Worm (Caenorhabditis elegans): ENCODE data around the gene gnrr-4.

gnrr-4 gene

DNA sequence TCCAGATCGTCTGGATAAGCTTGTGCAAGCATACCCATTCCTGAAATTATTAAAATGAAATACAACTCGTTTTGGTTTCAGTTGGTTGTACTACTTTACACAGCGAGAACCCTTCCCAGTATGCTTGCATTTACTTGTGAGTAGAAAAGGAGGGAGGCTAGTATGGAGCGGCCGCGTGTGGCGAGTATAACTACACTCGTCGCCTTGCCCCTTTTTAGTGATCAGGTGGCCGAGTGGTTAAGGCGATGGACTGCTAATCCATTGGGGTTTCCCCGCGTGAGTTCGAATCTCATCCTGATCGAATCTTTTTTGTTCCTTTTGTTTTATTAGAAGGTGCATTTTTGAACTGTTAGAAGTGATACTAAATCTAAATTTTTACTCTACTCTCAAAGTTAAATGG is 35.3 kb downstream of the gnrr-4 start (continued):
- peak; percentile 69 for TF ChIP-seq mcd-1 (GFP tag; IDR thresholded peaks at IDR 0.05)
- TF ChIP-seq madf-3 (GFP tag; IDR thresholded peaks at IDR 0.05), result no peak

DNA sequence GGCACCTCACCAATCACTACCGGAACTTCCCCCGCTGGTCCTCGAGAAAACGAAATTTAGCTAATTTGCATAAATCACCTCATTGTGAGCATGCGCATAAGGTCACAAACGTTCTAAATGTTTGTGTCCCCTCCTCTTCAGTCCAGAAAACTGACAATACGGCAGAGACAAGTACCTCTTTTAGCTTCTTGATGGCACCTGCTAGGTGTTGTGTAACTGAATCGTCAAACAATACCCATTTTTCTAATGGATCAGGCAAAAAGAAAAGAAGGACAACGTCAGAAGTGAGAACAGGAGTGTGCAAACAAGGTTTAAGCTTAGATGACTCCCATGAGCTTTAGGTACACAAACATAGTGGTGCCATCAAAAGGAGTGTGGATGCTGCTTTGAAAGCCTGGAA is 43.6 kb downstream of the gnrr-4 start:
- TF ChIP-seq him-1 (tag; optimal IDR thresholded peaks at IDR 0.05), result no peak
- no peak for TF ChIP-seq nhr-27 (tag; optimal IDR thresholded peaks at IDR 0.05)
- TF ChIP-seq tbx-9 (tag; optimal IDR thresholded peaks at IDR 0.05; ENCODE audit: borderline replicate concordance), result no peak
- TF ChIP-seq F33H1.4 (GFP tag; IDR thresholded peaks at IDR 0.05), result no peak
- no peak for TF ChIP-seq K11D2.4 (GFP tag; IDR thresholded peaks at IDR 0.05)
- no peak for TF ChIP-seq lin-35 (GFP tag; optimal IDR thresholded peaks at IDR 0.05)
- no peak for TF ChIP-seq ceh-58 (GFP tag; IDR thresholded peaks at IDR 0.05)
- TF ChIP-seq hlh-26 (GFP tag; conservative IDR thresholded peaks at IDR 0.05), result no peak
- no peak for TF ChIP-seq somi-1 (GFP tag; optimal IDR thresholded peaks at IDR 0.05)
- TF ChIP-seq mcd-1 (GFP tag; IDR thresholded peaks at IDR 0.05), result no peak
- TF ChIP-seq C17E4.6 (GFP tag; IDR thresholded peaks at IDR 0.05), result no peak
- TF ChIP-seq Y53F4B.3 (GFP tag; IDR thresholded peaks at IDR 0.05), result no peak
- TF ChIP-seq unc-62 (GFP tag; optimal IDR thresholded peaks at IDR 0.05), result no peak
- TF ChIP-seq ztf-18 (tag; optimal IDR thresholded peaks at IDR 0.05), result no peak
- no peak for TF ChIP-seq let-526 (GFP tag; IDR thresholded peaks at IDR 0.05)
- TF ChIP-seq madf-10 (tag; optimal IDR thresholded peaks at IDR 0.05), result no peak

DNA sequence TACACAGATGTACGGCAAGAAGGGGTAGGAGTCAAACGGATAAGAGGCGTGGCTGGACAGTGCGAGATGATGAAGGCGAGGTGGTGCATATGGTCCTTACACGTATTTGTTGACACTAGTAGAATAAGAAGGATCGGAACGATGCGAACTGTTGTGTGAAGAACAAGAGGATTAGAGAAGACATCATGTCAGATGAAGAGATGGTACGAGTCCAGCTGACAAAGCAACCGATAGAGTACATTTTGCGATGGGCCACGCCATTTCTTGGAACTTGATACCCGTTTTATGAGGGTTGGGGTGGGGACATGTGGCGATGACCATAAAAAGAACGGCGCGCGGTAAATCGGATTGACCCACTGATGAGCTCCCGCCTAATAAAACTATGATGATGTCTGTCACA is 44.7 kb downstream of the gnrr-4 start:
- TF ChIP-seq attf-5 (GFP tag; optimal IDR thresholded peaks at IDR 0.05) (no peak), F39B2.1 (GFP tag; IDR thresholded peaks at IDR 0.05) (no peak), tlf-1 (GFP tag; optimal IDR thresholded peaks at IDR 0.05) (no peak), cebp-1 (GFP tag; IDR thresholded peaks at IDR 0.05) (no peak), cebp-1 (tag; optimal IDR thresholded peaks at IDR 0.05) (no peak), nhr-120 (GFP tag; IDR thresholded peaks at IDR 0.05) (no peak), lin-26 (GFP tag; IDR thresholded peaks at IDR 0.05) (no peak), Y95B8A.8 (GFP tag; IDR thresholded peaks at IDR 0.05) (no peak), rpc-1 (optimal IDR thresholded peaks at IDR 0.05) (no peak), rpc-1 (tag; optimal IDR thresholded peaks at IDR 0.05) (no peak), him-1 (tag; optimal IDR thresholded peaks at IDR 0.05) (no peak), let-526 (GFP tag; IDR thresholded peaks at IDR 0.05) (no peak), lag-1 (GFP tag; IDR thresholded peaks at IDR 0.05) (no peak), fkh-3 (tag; optimal IDR thresholded peaks at IDR 0.05) (no peak), ceh-40 (GFP tag; IDR thresholded peaks at IDR 0.05) (no peak), akir-1 (GFP tag; optimal IDR thresholded peaks at IDR 0.05) (no peak), somi-1 (GFP tag; optimal IDR thresholded peaks at IDR 0.05) (no peak)

DNA sequence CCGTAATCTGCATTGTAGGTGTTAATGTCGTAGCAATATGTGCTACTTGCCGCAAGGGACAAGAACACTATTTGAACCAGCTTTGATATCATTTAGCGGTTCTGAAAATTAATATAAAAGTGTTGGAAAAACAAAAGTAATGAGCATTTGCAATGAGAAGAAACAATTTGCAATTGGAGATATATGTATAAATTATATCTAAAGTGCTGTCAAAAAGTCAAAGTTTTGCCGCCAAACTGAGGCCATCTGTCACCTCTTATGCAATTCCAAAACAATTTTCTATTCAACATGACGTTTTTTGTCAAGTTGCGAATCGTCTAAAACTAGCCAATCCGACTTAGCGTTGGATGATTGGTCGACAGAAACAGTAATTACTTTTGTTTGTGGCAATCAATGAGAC is 45.9 kb downstream of the gnrr-4 start, which contains the start of gene W01C8.5:
W01C8.5 (minus strand) TSS at position 101 of the 400 bp plus-strand sequence.
- TF ChIP-seq mes-4 (tag; optimal IDR thresholded peaks at IDR 0.05), result no peak
- TF ChIP-seq nhr-80 (tag; optimal IDR thresholded peaks at IDR 0.05), result no peak
- no peak for TF ChIP-seq fkh-3 (tag; optimal IDR thresholded peaks at IDR 0.05)
- no peak for TF ChIP-seq pbrm-1 (GFP tag; IDR thresholded peaks at IDR 0.05)
- TF ChIP-seq tbp1 (GFP tag; optimal IDR thresholded peaks at IDR 0.05), result no peak
- TF ChIP-seq mxl-1 (tag; optimal IDR thresholded peaks at IDR 0.05), result no peak
- TF ChIP-seq F33H1.4 (GFP tag; IDR thresholded peaks at IDR 0.05), result no peak
- TF ChIP-seq D2030.7 (GFP tag; IDR thresholded peaks at IDR 0.05), result no peak
- no peak for TF ChIP-seq tlf-1 (GFP tag; optimal IDR thresholded peaks at IDR 0.05)
- TF ChIP-seq rpc-1 (optimal IDR thresholded peaks at IDR 0.05), result no peak
- TF ChIP-seq rpc-1 (tag; optimal IDR thresholded peaks at IDR 0.05), result no peak
- no peak for TF ChIP-seq B0336.3 (GFP tag; IDR thresholded peaks at IDR 0.05)
- TF ChIP-seq F10E7.11 (tag; optimal IDR thresholded peaks at IDR 0.05), result no peak
- no peak for TF ChIP-seq aptf-3 (GFP tag; IDR thresholded peaks at IDR 0.05)
- TF ChIP-seq hmg-1.2 (GFP tag; IDR thresholded peaks at IDR 0.05), result no peak
- TF ChIP-seq snpc-1.3 (tag; optimal IDR thresholded peaks at IDR 0.05; ENCODE audit: insufficient read depth), result no peak
- no peak for TF ChIP-seq Y53G8AR.9 (GFP tag; conservative IDR thresholded peaks at IDR 0.05)
- TF ChIP-seq ekl-4 (GFP tag; IDR thresholded peaks at IDR 0.05), result no peak
- TF ChIP-seq snpc-1.1 (tag; optimal IDR thresholded peaks at IDR 0.05; ENCODE audit: insufficient read depth), result no peak
- no peak for TF ChIP-seq K11D2.4 (GFP tag; IDR thresholded peaks at IDR 0.05)
- TF ChIP-seq C06A6.2 (GFP tag; conservative IDR thresholded peaks at IDR 0.05), result no peak

Data from whole organism, young adult.